Worm (Caenorhabditis elegans): ENCODE measurements around the gene ZK418.7.
"Not testable (repeated sequence)": the region's sequence is repeated elsewhere in the genome, so short reads cannot be mapped to it uniquely, and the experiment has no call there.

ZK418.7 gene

ce11 chrIII:7080689-7081088 lies at the start of gene ZK418.7:
Gene ZK418.7 (minus strand): TSS chrIII:7080789.
- TF ChIP-seq dpl-1 (GFP tag; optimal IDR thresholded peaks at IDR 0.05) = no peak
- no peak for TF ChIP-seq ets-5 (GFP tag; IDR thresholded peaks at IDR 0.05)
- TF ChIP-seq vab-15 (tag; optimal IDR thresholded peaks at IDR 0.05) = no peak
- TF ChIP-seq nhr-20 (tag; optimal IDR thresholded peaks at IDR 0.05) = no peak
- no peak for TF ChIP-seq efl-3 (GFP tag; optimal IDR thresholded peaks at IDR 0.05)
- TF ChIP-seq elt-3 (tag; optimal IDR thresholded peaks at IDR 0.05) = no peak
- no peak for TF ChIP-seq lin-13 (GFP tag; optimal IDR thresholded peaks at IDR 0.05)
- TF ChIP-seq nhr-84 (tag; optimal IDR thresholded peaks at IDR 0.05) = no peak
- TF ChIP-seq mdl-1 (tag; optimal IDR thresholded peaks at IDR 0.05) = no peak
- TF ChIP-seq C16A3.4 (tag; optimal IDR thresholded peaks at IDR 0.05) = no peak
- TF ChIP-seq nhr-19 (GFP tag; conservative IDR thresholded peaks at IDR 0.05) = no peak
- TF ChIP-seq unc-62 (GFP tag; optimal IDR thresholded peaks at IDR 0.05) = no peak
- no peak for TF ChIP-seq unc-86 (tag; optimal IDR thresholded peaks at IDR 0.05)
- TF ChIP-seq rnt-1 (tag; optimal IDR thresholded peaks at IDR 0.05) = no peak
- no peak for TF ChIP-seq C34B4.2 (tag; optimal IDR thresholded peaks at IDR 0.05)

DNA sequence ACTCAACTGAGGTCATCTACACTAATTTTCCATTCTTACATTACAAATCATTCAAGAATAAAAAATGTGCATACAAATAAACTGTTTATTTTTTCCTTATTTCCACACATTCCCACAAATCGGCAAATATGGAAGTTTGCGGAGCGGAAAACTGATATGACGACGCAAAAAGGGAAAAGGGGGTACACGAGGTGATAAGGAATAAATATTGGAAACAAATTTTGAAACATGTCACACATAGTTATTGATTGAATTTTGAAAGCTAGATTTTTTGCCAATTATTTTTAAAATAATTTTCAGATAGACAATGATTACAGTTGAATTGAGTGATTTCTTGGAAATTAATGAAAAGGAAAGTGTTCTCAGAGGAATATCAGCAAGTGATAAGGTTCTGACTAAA lies 48.0 kb upstream of the ZK418.7 start, which contains the start of gene viro-2:
Gene viro-2 (plus strand): TSS at position 301 of the 400 bp plus-strand sequence.
- not testable (repeated sequence) for TF ChIP-seq nhr-76 (tag; optimal IDR thresholded peaks at IDR 0.05); ces-1 (GFP tag; optimal IDR thresholded peaks at IDR 0.05); sox-4 (tag; optimal IDR thresholded peaks at IDR 0.05)

DNA sequence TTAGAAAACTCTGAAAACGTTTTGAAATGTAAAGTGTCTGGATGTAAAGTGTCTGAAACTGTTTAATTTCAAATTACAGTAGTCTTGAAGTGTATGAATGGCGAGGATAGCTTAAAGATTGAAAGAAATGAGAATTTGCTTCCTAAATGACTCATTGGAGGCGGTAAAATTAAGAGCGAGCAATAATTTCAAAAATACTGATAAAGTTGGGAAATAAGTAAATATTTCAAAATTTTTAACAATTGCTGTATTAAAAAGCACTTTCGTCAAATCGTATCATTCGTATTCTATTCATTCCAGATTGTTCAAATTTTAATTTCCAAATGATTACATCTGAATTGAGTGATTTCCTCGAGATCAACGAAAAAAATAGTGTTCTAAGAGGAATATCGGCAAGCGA lies 43.8 kb upstream of the ZK418.7 start, which contains the start of gene B0280.2:
Gene B0280.2 (plus strand): TSS at position 301 of the 400 bp plus-strand sequence.
- TF ChIP-seq nhr-47 (tag; optimal IDR thresholded peaks at IDR 0.05) = no peak
- TF ChIP-seq C04F5.9 (tag; optimal IDR thresholded peaks at IDR 0.05) = no peak
- TF ChIP-seq nhr-28 (tag; optimal IDR thresholded peaks at IDR 0.05) = no peak
- no peak for TF ChIP-seq nhr-85 (tag)
- no peak for TF ChIP-seq zag-1 (tag; optimal IDR thresholded peaks at IDR 0.05)
- no peak for TF ChIP-seq grh-1 (GFP tag; IDR thresholded peaks at IDR 0.05)
- no peak for TF ChIP-seq nhr-12 (tag; optimal IDR thresholded peaks at IDR 0.05)
- TF ChIP-seq zip-4 (GFP tag; optimal IDR thresholded peaks at IDR 0.05) = no peak
- no peak for TF ChIP-seq swsn-7 (tag; optimal IDR thresholded peaks at IDR 0.05)
- TF ChIP-seq F16B12.6 (tag; optimal IDR thresholded peaks at IDR 0.05) = no peak

DNA sequence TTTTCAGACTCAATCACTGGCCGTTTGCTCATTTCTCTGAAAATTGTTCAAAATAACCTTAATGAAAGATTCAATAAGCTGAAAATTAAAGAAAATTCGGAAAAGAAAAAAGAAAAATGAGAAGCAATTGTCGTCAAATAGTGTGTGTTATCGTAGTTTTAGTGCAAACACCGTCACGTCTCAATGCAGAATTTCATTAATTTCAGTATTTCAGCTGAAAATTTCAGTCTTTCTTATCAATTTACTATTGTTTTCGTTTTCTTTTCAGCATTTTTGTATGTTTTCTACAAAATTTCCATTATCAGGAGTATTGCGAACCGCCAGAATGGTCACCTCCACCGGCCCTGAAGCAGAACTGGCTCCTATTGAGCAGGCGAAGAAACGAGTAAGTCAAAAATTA lies 42.3 kb upstream of the ZK418.7 start, which contains the start of the genes B0280.9 and rpia-1:
Gene B0280.9 (minus strand): TSS at position 36 of the 400 bp plus-strand sequence.
Gene rpia-1 (plus strand): TSS at position 269 of the 400 bp plus-strand sequence.
- TF ChIP-seq fkh-10 (GFP tag; optimal IDR thresholded peaks at IDR 0.05) = no peak
- no peak for TF ChIP-seq fkh-8 (tag; optimal IDR thresholded peaks at IDR 0.05)
- no peak for TF ChIP-seq zip-4 (GFP tag; optimal IDR thresholded peaks at IDR 0.05)
- TF ChIP-seq mab-9 (GFP tag; IDR thresholded peaks at IDR 0.05) = no peak
- no peak for TF ChIP-seq nhr-12 (tag; optimal IDR thresholded peaks at IDR 0.05)
- no peak for TF ChIP-seq pag-3 (tag; optimal IDR thresholded peaks at IDR 0.05; ENCODE audit: borderline replicate concordance, insufficient read depth)
- no peak for TF ChIP-seq pqm-1 (tag; optimal IDR thresholded peaks at IDR 0.05)
- TF ChIP-seq nhr-19 (GFP tag; conservative IDR thresholded peaks at IDR 0.05) = peak; percentile 48; the same call in 1 of the 2 replicates
- peak; percentile 37 for TF ChIP-seq lin-14 (GFP tag; optimal IDR thresholded peaks at IDR 0.05)
- TF ChIP-seq C34B4.2 (tag; optimal IDR thresholded peaks at IDR 0.05) = no peak
- TF ChIP-seq ces-1 (GFP tag; optimal IDR thresholded peaks at IDR 0.05) = no peak
- TF ChIP-seq lin-35 (GFP tag; optimal IDR thresholded peaks at IDR 0.05) = peak; percentile 37 to 71
- no peak for TF ChIP-seq sptf-1 (tag; optimal IDR thresholded peaks at IDR 0.05)
- TF ChIP-seq nhr-71 (tag; optimal IDR thresholded peaks at IDR 0.05) = peak; percentile 22
- TF ChIP-seq mef-2 (tag; optimal IDR thresholded peaks at IDR 0.05) = no peak
- no peak for TF ChIP-seq ets-5 (GFP tag; IDR thresholded peaks at IDR 0.05)
- no peak for TF ChIP-seq unc-86 (tag; optimal IDR thresholded peaks at IDR 0.05)
- TF ChIP-seq sox-4 (tag; optimal IDR thresholded peaks at IDR 0.05) = no peak
- peak; percentile 1 for TF ChIP-seq blmp-1 (tag; optimal IDR thresholded peaks at IDR 0.05)
- no peak for TF ChIP-seq unc-130 (tag; optimal IDR thresholded peaks at IDR 0.05)
- TF ChIP-seq hlh-17 (GFP tag; optimal IDR thresholded peaks at IDR 0.05; ENCODE audit: borderline replicate concordance) = no peak
- no peak for TF ChIP-seq ama-1 (optimal IDR thresholded peaks at IDR 0.05)
- TF ChIP-seq isw-1 (GFP tag; IDR thresholded peaks at IDR 0.05) = no peak
- peak; percentile 10 for TF ChIP-seq rnt-1 (tag; optimal IDR thresholded peaks at IDR 0.05)
- TF ChIP-seq aha-1 (tag; optimal IDR thresholded peaks at IDR 0.05) = no peak
- no peak for TF ChIP-seq egl-27 (tag; optimal IDR thresholded peaks at IDR 0.05)
- no peak for TF ChIP-seq swsn-7 (tag; optimal IDR thresholded peaks at IDR 0.05)
- no peak for TF ChIP-seq ceh-63 (GFP tag; optimal IDR thresholded peaks at IDR 0.05)
- TF ChIP-seq lin-13 (GFP tag; optimal IDR thresholded peaks at IDR 0.05) = no peak
- TF ChIP-seq nhr-76 (tag; optimal IDR thresholded peaks at IDR 0.05) = no peak
- TF ChIP-seq nhr-28 (tag; optimal IDR thresholded peaks at IDR 0.05) = no peak
